In the genomic region with DNA sequence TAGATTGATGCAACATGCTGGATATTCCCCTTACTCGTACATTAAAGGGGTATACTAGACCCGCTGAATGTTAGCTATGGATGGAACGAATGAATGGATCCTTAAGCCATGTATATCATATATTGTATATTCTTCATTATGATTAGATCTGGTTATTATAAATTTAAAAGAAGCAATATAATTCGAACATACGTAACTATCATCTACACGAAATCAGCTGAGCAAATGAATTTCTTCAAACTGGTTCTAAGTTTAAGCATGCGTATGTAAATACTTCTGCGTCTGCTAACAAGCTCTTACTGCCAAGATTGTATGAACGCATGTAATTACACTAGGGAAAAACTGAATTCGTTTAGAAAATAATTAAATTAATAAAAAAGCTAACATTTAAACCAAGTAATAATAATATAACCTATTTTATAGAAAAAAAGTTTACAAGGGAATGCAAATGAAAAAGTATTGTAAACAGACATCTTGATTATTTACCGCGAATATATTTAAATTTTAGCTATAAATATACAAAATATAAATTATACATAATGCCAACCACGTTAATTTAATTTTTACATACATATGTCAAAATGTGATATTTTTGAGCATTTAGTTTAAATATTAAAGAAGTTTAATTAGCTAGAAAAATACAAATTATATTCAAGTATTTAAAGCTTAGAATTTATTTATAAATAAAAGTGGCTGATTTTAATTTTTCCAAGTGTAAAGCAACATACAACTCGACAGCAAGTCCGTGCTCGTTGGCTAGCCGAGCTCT, we compare ENCODE assay signal across 1 fruit fly cellular context.
TF ChIP-seq lines count a peak whose summit lies in the region.

No protein-coding gene starts in this region.

TF ChIP-seq in whole organism, embryonic, 481 proteins besides CTCF, POLR2A, EP300 and RAD21 (continued from another document and continues in another):
- TF ChIP-seq Aef1 (GFP tag; IDR thresholded peaks at IDR 0.05; lab: Robert Waterston, UW): peak; percentile 19; the same call in 1 of the 3 replicates
- no peak for TF ChIP-seq gce (GFP tag; IDR thresholded peaks at IDR 0.05; lab: Robert Waterston, UW)
- no peak for TF ChIP-seq CG10431 (GFP tag; optimal IDR thresholded peaks at IDR 0.05; lab: Kevin White, UChicago)
- no peak for TF ChIP-seq lbe (GFP tag; optimal IDR thresholded peaks at IDR 0.05; lab: Kevin White, UChicago)
- peak; percentile 74 for TF ChIP-seq CG18619 (GFP tag; optimal IDR thresholded peaks at IDR 0.05; lab: Kevin White, UChicago)
- TF ChIP-seq lilli (GFP tag; optimal IDR thresholded peaks at IDR 0.05; lab: Kevin White, UChicago): no peak
- TF ChIP-seq twi (tag; optimal IDR thresholded peaks at IDR 0.05; lab: Kevin White, UChicago): peak; percentile 21
- TF ChIP-seq CG18599 (GFP tag; optimal IDR thresholded peaks at IDR 0.05; lab: Kevin White, UChicago): peak; percentile 28
- TF ChIP-seq Hey (tag; optimal IDR thresholded peaks at IDR 0.05; lab: Kevin White, UChicago): no peak
- TF ChIP-seq CG8388 (GFP tag; optimal IDR thresholded peaks at IDR 0.05; lab: Kevin White, UChicago): peak; percentile 79
- peak; percentile 6 for TF ChIP-seq CG12299 (tag; optimal IDR thresholded peaks at IDR 0.05; lab: Kevin White, UChicago)
- TF ChIP-seq crc (GFP tag; optimal IDR thresholded peaks at IDR 0.05; lab: Kevin White, UChicago): no peak
- TF ChIP-seq CG16815 (GFP tag; optimal IDR thresholded peaks at IDR 0.05; lab: Kevin White, UChicago): peak; percentile 49
- peak; percentile 2 for TF ChIP-seq Lhr (GFP tag; optimal IDR thresholded peaks at IDR 0.05; lab: Kevin White, UChicago)
- TF ChIP-seq CG17186 (GFP tag; optimal IDR thresholded peaks at IDR 0.05; lab: Kevin White, UChicago): no peak
- peak; percentile 2 for TF ChIP-seq Ets97D (GFP tag; optimal IDR thresholded peaks at IDR 0.05; lab: Kevin White, UChicago)
- TF ChIP-seq CG15479 (GFP tag; optimal IDR thresholded peaks at IDR 0.05; lab: Kevin White, UChicago): no peak
- TF ChIP-seq chif (GFP tag; optimal IDR thresholded peaks at IDR 0.05; lab: Kevin White, UChicago): peak in 1 of 2 experiments; percentile 43
- no peak for TF ChIP-seq Myb (GFP tag; optimal IDR thresholded peaks at IDR 0.05; lab: Kevin White, UChicago)
- TF ChIP-seq Spps (tag; optimal IDR thresholded peaks at IDR 0.05; lab: Kevin White, UChicago): no peak
- TF ChIP-seq wek (GFP tag; optimal IDR thresholded peaks at IDR 0.05; lab: Kevin White, UChicago): peak; percentile 36
- TF ChIP-seq CG3847 (GFP tag; IDR thresholded peaks at IDR 0.05; lab: Robert Waterston, UW): 0 out of 2 replicates have a peak, but pooled peaks have one; percentile 12
- TF ChIP-seq CG6765 (GFP tag; optimal IDR thresholded peaks at IDR 0.05; lab: Kevin White, UChicago): peak; percentile 29
- peak; percentile 75 for TF ChIP-seq Awh (GFP tag; IDR thresholded peaks at IDR 0.05; lab: Robert Waterston, UW)
- TF ChIP-seq CG2129 (GFP tag; IDR thresholded peaks at IDR 0.05; lab: Robert Waterston, UW; ENCODE audit: partially characterized antibody): no peak
- TF ChIP-seq CG8944 (GFP tag; optimal IDR thresholded peaks at IDR 0.05; lab: Kevin White, UChicago): no peak
- peak; percentile 59 for TF ChIP-seq ara (GFP tag; IDR thresholded peaks at IDR 0.05; lab: Robert Waterston, UW)
- TF ChIP-seq CG1792 (GFP tag; optimal IDR thresholded peaks at IDR 0.05; lab: Kevin White, UChicago): no peak
- TF ChIP-seq en (GFP tag; optimal IDR thresholded peaks at IDR 0.05; lab: Kevin White, UChicago): no peak
- TF ChIP-seq Drgx (GFP tag; IDR thresholded peaks at IDR 0.05; lab: Robert Waterston, UW): peak; percentile 85
- TF ChIP-seq sima (GFP tag; optimal IDR thresholded peaks at IDR 0.05; lab: Kevin White, UChicago): no peak
- TF ChIP-seq Doc2 (GFP tag; IDR thresholded peaks at IDR 0.05; lab: Robert Waterston, UW): no peak
- peak; percentile 48 to 57 for TF ChIP-seq dpn (GFP tag; optimal IDR thresholded peaks at IDR 0.05; lab: Kevin White, UChicago)
- TF ChIP-seq pum (GFP tag; optimal IDR thresholded peaks at IDR 0.05; lab: Kevin White, UChicago): peak; percentile 22
- TF ChIP-seq Mes4 (GFP tag; optimal IDR thresholded peaks at IDR 0.05; lab: Kevin White, UChicago): peak; percentile 29
- TF ChIP-seq her (GFP tag; optimal IDR thresholded peaks at IDR 0.05; lab: Kevin White, UChicago): no peak
- peak; percentile 91 for TF ChIP-seq nmo (GFP tag; optimal IDR thresholded peaks at IDR 0.05; lab: Kevin White, UChicago)
- no peak for TF ChIP-seq amos (GFP tag; IDR thresholded peaks at IDR 0.05; lab: Robert Waterston, UW; ENCODE audit: partially characterized antibody)
- TF ChIP-seq sr (GFP tag; IDR thresholded peaks at IDR 0.05; lab: Robert Waterston, UW): no peak
- TF ChIP-seq CG31224 (GFP tag; IDR thresholded peaks at IDR 0.05; lab: Robert Waterston, UW): no peak
- no peak for TF ChIP-seq ro (GFP tag; IDR thresholded peaks at IDR 0.05; lab: Robert Waterston, UW)
- peak; percentile 82 for TF ChIP-seq Xrp1 (GFP tag; IDR thresholded peaks at IDR 0.05; lab: Robert Waterston, UW)
- TF ChIP-seq insv (GFP tag; optimal IDR thresholded peaks at IDR 0.05; lab: Kevin White, UChicago): no peak
- TF ChIP-seq CG9215 (GFP tag; IDR thresholded peaks at IDR 0.05; lab: Robert Waterston, UW): no peak; the same call in none of the 2 replicates
- no peak for TF ChIP-seq bbx (GFP tag; IDR thresholded peaks at IDR 0.05; lab: Robert Waterston, UW; ENCODE audit: partially characterized antibody)
- no peak for TF ChIP-seq CHES-1-like (GFP tag; optimal IDR thresholded peaks at IDR 0.05; lab: Kevin White, UChicago)
- TF ChIP-seq h (optimal IDR thresholded peaks at IDR 0.05; lab: Kevin White, UChicago): no peak
- no peak for TF ChIP-seq kni (GFP tag; optimal IDR thresholded peaks at IDR 0.05; lab: Kevin White, UChicago)
- TF ChIP-seq CG7271 (tag; optimal IDR thresholded peaks at IDR 0.05; lab: Kevin White, UChicago): peak; percentile 60
- TF ChIP-seq Lpt (GFP tag; optimal IDR thresholded peaks at IDR 0.05; lab: Kevin White, UChicago): no peak
- no peak for TF ChIP-seq abd-A (tag; optimal IDR thresholded peaks at IDR 0.05; lab: Kevin White, UChicago)
- peak; percentile 51 for TF ChIP-seq Ptx1 (GFP tag; IDR thresholded peaks at IDR 0.05; lab: Robert Waterston, UW)
- no peak for TF ChIP-seq tx (GFP tag; optimal IDR thresholded peaks at IDR 0.05; lab: Kevin White, UChicago)
- TF ChIP-seq YL-1 (GFP tag; optimal IDR thresholded peaks at IDR 0.05; lab: Kevin White, UChicago): no peak
- TF ChIP-seq CG17612 (GFP tag; IDR thresholded peaks at IDR 0.05; lab: Robert Waterston, UW): no peak
- 0 out of 2 replicates have a peak, but pooled peaks have one; percentile 22 for TF ChIP-seq aop (GFP tag; IDR thresholded peaks at IDR 0.05; lab: Robert Waterston, UW)
- no peak for TF ChIP-seq CG17912 (GFP tag; optimal IDR thresholded peaks at IDR 0.05; lab: Kevin White, UChicago)
- TF ChIP-seq Nf-YA (GFP tag; IDR thresholded peaks at IDR 0.05; lab: Robert Waterston, UW): 0 out of 2 replicates have a peak, but pooled peaks have one; percentile 17
- TF ChIP-seq rib (GFP tag; IDR thresholded peaks at IDR 0.05; lab: Robert Waterston, UW): no peak
- TF ChIP-seq CG7928 (GFP tag; optimal IDR thresholded peaks at IDR 0.05; lab: Kevin White, UChicago): no peak
- peak; percentile 57 for TF ChIP-seq odd (GFP tag; optimal IDR thresholded peaks at IDR 0.05; lab: Kevin White, UChicago)
- peak; percentile 87 for TF ChIP-seq CG9437 (GFP tag; optimal IDR thresholded peaks at IDR 0.05; lab: Kevin White, UChicago)
- TF ChIP-seq Camta (GFP tag; optimal IDR thresholded peaks at IDR 0.05; lab: Kevin White, UChicago): no peak
- TF ChIP-seq CG8924 (tag; optimal IDR thresholded peaks at IDR 0.05; lab: Kevin White, UChicago): peak; percentile 85
- TF ChIP-seq dysf (GFP tag; IDR thresholded peaks at IDR 0.05; lab: Robert Waterston, UW): peak; percentile 63
- no peak for TF ChIP-seq ac (GFP tag; optimal IDR thresholded peaks at IDR 0.05; lab: Kevin White, UChicago)
- TF ChIP-seq wdn (GFP tag; IDR thresholded peaks at IDR 0.05; lab: Robert Waterston, UW): no peak
- TF ChIP-seq knrl (GFP tag; IDR thresholded peaks at IDR 0.05; lab: Robert Waterston, UW; ENCODE audit: partially characterized antibody): no peak
- no peak for TF ChIP-seq pho (GFP tag; optimal IDR thresholded peaks at IDR 0.05; lab: Kevin White, UChicago)
- TF ChIP-seq CG10366 (GFP tag; IDR thresholded peaks at IDR 0.05; lab: Robert Waterston, UW): peak; percentile 57
- TF ChIP-seq CG15514 (GFP tag; optimal IDR thresholded peaks at IDR 0.05; lab: Kevin White, UChicago): peak; percentile 19
- TF ChIP-seq CG12104 (GFP tag; optimal IDR thresholded peaks at IDR 0.05; lab: Kevin White, UChicago): peak; percentile 68
- no peak for TF ChIP-seq CG8290 (GFP tag; optimal IDR thresholded peaks at IDR 0.05; lab: Kevin White, UChicago)
- peak in 1 of 2 experiments; percentile 92 for TF ChIP-seq CG8290 (tag; optimal IDR thresholded peaks at IDR 0.05; lab: Kevin White, UChicago)
- peak; percentile 48 for TF ChIP-seq ems (GFP tag; optimal IDR thresholded peaks at IDR 0.05; lab: Kevin White, UChicago)
- TF ChIP-seq Sin3A (optimal IDR thresholded peaks at IDR 0.05; lab: Kevin White, UChicago): no peak
- peak; percentile 37 for TF ChIP-seq cwo (GFP tag; optimal IDR thresholded peaks at IDR 0.05; lab: Kevin White, UChicago)
- TF ChIP-seq hth (optimal IDR thresholded peaks at IDR 0.05; lab: Kevin White, UChicago): no peak
- TF ChIP-seq bowl (GFP tag; IDR thresholded peaks at IDR 0.05; lab: Robert Waterston, UW): 0 out of 2 replicates have a peak, but pooled peaks have one; percentile 27
- peak; percentile 39; the same call in 1 of the 3 replicates for TF ChIP-seq ken (GFP tag; IDR thresholded peaks at IDR 0.05; lab: Robert Waterston, UW)
- no peak for TF ChIP-seq CG13894 (tag; optimal IDR thresholded peaks at IDR 0.05; lab: Kevin White, UChicago)
- peak; percentile 69 for TF ChIP-seq CG15269 (tag; optimal IDR thresholded peaks at IDR 0.05; lab: Kevin White, UChicago)
- TF ChIP-seq sqz (GFP tag; optimal IDR thresholded peaks at IDR 0.05; lab: Kevin White, UChicago): no peak
- TF ChIP-seq zfh2 (GFP tag; optimal IDR thresholded peaks at IDR 0.05; lab: Kevin White, UChicago): no peak
- TF ChIP-seq cad (GFP tag; optimal IDR thresholded peaks at IDR 0.05; lab: Kevin White, UChicago): no peak
- no peak for TF ChIP-seq Neu2 (GFP tag; optimal IDR thresholded peaks at IDR 0.05; lab: Kevin White, UChicago; ENCODE audit: borderline replicate concordance)
- TF ChIP-seq CG31365 (tag; optimal IDR thresholded peaks at IDR 0.05; lab: Kevin White, UChicago): no peak
- no peak for TF ChIP-seq bigmax (GFP tag; optimal IDR thresholded peaks at IDR 0.05; lab: Kevin White, UChicago)
- peak; percentile 2 for TF ChIP-seq Side (GFP tag; optimal IDR thresholded peaks at IDR 0.05; lab: Kevin White, UChicago)
- peak; percentile 83 for TF ChIP-seq CG7839 (tag; optimal IDR thresholded peaks at IDR 0.05; lab: Kevin White, UChicago)
- TF ChIP-seq CG3281 (GFP tag; optimal IDR thresholded peaks at IDR 0.05; lab: Kevin White, UChicago): peak; percentile 11
- TF ChIP-seq CG2199 (GFP tag; IDR thresholded peaks at IDR 0.05; lab: Robert Waterston, UW): peak; percentile 79; the same call in 2 of the 3 replicates
- TF ChIP-seq CG3838 (GFP tag; optimal IDR thresholded peaks at IDR 0.05; lab: Kevin White, UChicago): no peak
- peak; percentile 36; the same call in 1 of the 2 replicates for TF ChIP-seq Ada2b (GFP tag; IDR thresholded peaks at IDR 0.05; lab: Robert Waterston, UW)
- TF ChIP-seq CG11723 (GFP tag; optimal IDR thresholded peaks at IDR 0.05; lab: Kevin White, UChicago): no peak
- no peak for TF ChIP-seq hkb (optimal IDR thresholded peaks at IDR 0.05; lab: Kevin White, UChicago)
- TF ChIP-seq hkb (GFP tag; IDR thresholded peaks at IDR 0.05; lab: Robert Waterston, UW): peak; percentile 42; the same call in 1 of the 2 replicates
- peak; percentile 10 for TF ChIP-seq nerfin-1 (tag; optimal IDR thresholded peaks at IDR 0.05; lab: Kevin White, UChicago)
- no peak for TF ChIP-seq Dp (GFP tag; optimal IDR thresholded peaks at IDR 0.05; lab: Kevin White, UChicago)
- TF ChIP-seq CG32767 (GFP tag; IDR thresholded peaks at IDR 0.05; lab: Robert Waterston, UW): no peak
- TF ChIP-seq NC2α (GFP tag; optimal IDR thresholded peaks at IDR 0.05; lab: Kevin White, UChicago): peak; percentile 4
- peak; percentile 9 for TF ChIP-seq shn (GFP tag; optimal IDR thresholded peaks at IDR 0.05; lab: Kevin White, UChicago)
- TF ChIP-seq CG30020 (tag; optimal IDR thresholded peaks at IDR 0.05; lab: Kevin White, UChicago): peak; percentile 60
- no peak for TF ChIP-seq CG10321 (GFP tag; IDR thresholded peaks at IDR 0.05; lab: Robert Waterston, UW)
- TF ChIP-seq Gsc (GFP tag; IDR thresholded peaks at IDR 0.05; lab: Robert Waterston, UW): no peak
- TF ChIP-seq unpg (GFP tag; optimal IDR thresholded peaks at IDR 0.05; lab: Kevin White, UChicago): peak; percentile 62
- peak; percentile 22 for TF ChIP-seq trem (tag; optimal IDR thresholded peaks at IDR 0.05; lab: Kevin White, UChicago)
- no peak for TF ChIP-seq pros (GFP tag; optimal IDR thresholded peaks at IDR 0.05; lab: Kevin White, UChicago)
- TF ChIP-seq Ravus (GFP tag; IDR thresholded peaks at IDR 0.05; lab: Robert Waterston, UW): no peak
- TF ChIP-seq dimm (GFP tag; IDR thresholded peaks at IDR 0.05; lab: Robert Waterston, UW): no peak
- TF ChIP-seq CG11695 (GFP tag; IDR thresholded peaks at IDR 0.05; lab: Robert Waterston, UW): peak; percentile 58; the same call in 2 of the 3 replicates
- TF ChIP-seq ase (GFP tag; IDR thresholded peaks at IDR 0.05; lab: Robert Waterston, UW): 0 out of 3 replicates have a peak, but pooled peaks have one; percentile 44
- no peak for TF ChIP-seq CG7963 (GFP tag; IDR thresholded peaks at IDR 0.05; lab: Robert Waterston, UW; ENCODE audit: partially characterized antibody)
- TF ChIP-seq gsb (GFP tag; IDR thresholded peaks at IDR 0.05; lab: Robert Waterston, UW): no peak
- no peak for TF ChIP-seq corto (GFP tag; optimal IDR thresholded peaks at IDR 0.05; lab: Kevin White, UChicago)
- peak in 1 of 2 experiments; percentile 35 for TF ChIP-seq eve (GFP tag; optimal IDR thresholded peaks at IDR 0.05; lab: Kevin White, UChicago)
- TF ChIP-seq tup (GFP tag; optimal IDR thresholded peaks at IDR 0.05; lab: Kevin White, UChicago): no peak
- peak; percentile 62 for TF ChIP-seq slbo (GFP tag; IDR thresholded peaks at IDR 0.05; lab: Robert Waterston, UW)
- TF ChIP-seq CG7987 (GFP tag; optimal IDR thresholded peaks at IDR 0.05; lab: Kevin White, UChicago): no peak
- TF ChIP-seq HmgZ (tag; optimal IDR thresholded peaks at IDR 0.05; lab: Kevin White, UChicago): peak; percentile 54
- peak; percentile 59 for TF ChIP-seq mam (GFP tag; optimal IDR thresholded peaks at IDR 0.05; lab: Kevin White, UChicago)
- no peak for TF ChIP-seq pfk (GFP tag; optimal IDR thresholded peaks at IDR 0.05; lab: Kevin White, UChicago)
- peak; percentile 81 for TF ChIP-seq dmrt11E (tag; optimal IDR thresholded peaks at IDR 0.05; lab: Kevin White, UChicago)
